Fruit fly (Drosophila melanogaster) whole organism, embryonic: Measurements from ENCODE around the gene CG7985.

Experiments used
- CG10431 ChIP-seq: fragments of 200-800 bp; sonication (Bioruptor generic); optimal IDR thresholded peaks from 3 replicates; lab custom pipeline; 2018; ENCODE audit warnings: missing biosample characterization, mild to moderate bottlenecking, missing genetic modification characterization
- CG10979 ChIP-seq: fragments of 200-800 bp; sonication (Bioruptor generic); optimal IDR thresholded peaks from 2 replicates; lab custom pipeline; 2018; ENCODE audit warnings: missing biosample characterization, mild to moderate bottlenecking, missing genetic modification characterization, moderate library complexity
- CG12942 ChIP-seq: fragments of 200-800 bp; sonication (Bioruptor generic); optimal IDR thresholded peaks from 3 replicates; lab custom pipeline; 2016; ENCODE audit warnings: missing biosample characterization, missing genetic modification characterization
- CG13296 ChIP-seq: fragments of 200-800 bp; sonication (Bioruptor generic); optimal IDR thresholded peaks from 3 replicates; lab custom pipeline; 2018; ENCODE audit warnings: missing biosample characterization, mild to moderate bottlenecking, missing genetic modification characterization
- CG14965 ChIP-seq: fragments of 200-800 bp; sonication (Bioruptor generic); optimal IDR thresholded peaks from 2 replicates; lab custom pipeline; 2016; ENCODE audit warnings: missing biosample characterization, missing genetic modification characterization, borderline replicate concordance
- CG15011 ChIP-seq: fragments of 200-800 bp; sonication (Bioruptor generic); optimal IDR thresholded peaks from 3 replicates; lab custom pipeline; 2018; ENCODE audit warnings: missing biosample characterization, mild to moderate bottlenecking, missing genetic modification characterization
- CG17186 ChIP-seq: fragments of 200-800 bp; sonication (Bioruptor generic); optimal IDR thresholded peaks from 3 replicates; lab custom pipeline; 2017; ENCODE audit warnings: missing biosample characterization, missing genetic modification reagents, missing genetic modification characterization
- CG17568 ChIP-seq: fragments of 200-800 bp; sonication (Bioruptor generic); optimal IDR thresholded peaks from 2 replicates; lab custom pipeline; 2018; ENCODE audit warnings: missing biosample characterization, mild to moderate bottlenecking, missing genetic modification characterization, moderate library complexity
- CG18011 ChIP-seq: fragments of 200-800 bp; sonication (Bioruptor generic); optimal IDR thresholded peaks from 2 replicates; lab custom pipeline; 2017; ENCODE audit warnings: missing biosample characterization, missing genetic modification characterization, mild to moderate bottlenecking, moderate library complexity, missing genotype
- CG18476 ChIP-seq: fragments of 200-800 bp; sonication (Bioruptor generic); optimal IDR thresholded peaks from 2 replicates; lab custom pipeline; 2016; ENCODE audit warnings: missing biosample characterization, mild to moderate bottlenecking, missing genetic modification characterization
- CG2129 ChIP-seq: fragments of 200-800 bp; sonication (Bioruptor generic); IDR thresholded peaks from 2 replicates; pipeline ENCODE4 v1.3.6; 2022; ENCODE audit warnings: missing biosample characterization, missing genetic modification characterization; ENCODE audit not compliant: partially characterized antibody
- CG31224 ChIP-seq: fragments of 200-800 bp; sonication (Bioruptor generic); IDR thresholded peaks from 2 replicates; pipeline ENCODE4 v1.3.6; 2022; ENCODE audit warnings: missing biosample characterization, missing genetic modification characterization
- CG31441 ChIP-seq: fragments of 200-800 bp; sonication (Bioruptor generic); IDR thresholded peaks from 2 replicates; pipeline ENCODE4 v1.3.6; 2022; ENCODE audit warnings: missing biosample characterization, missing genetic modification characterization
- CG32767 ChIP-seq: fragments of 200-800 bp; sonication (Bioruptor generic); IDR thresholded peaks from 2 replicates; pipeline ENCODE4 v1.3.6; 2022; ENCODE audit warnings: missing biosample characterization, missing genetic modification characterization
- CG3726 ChIP-seq: fragments of 200-800 bp; sonication (Bioruptor generic); IDR thresholded peaks from 3 replicates; pipeline ENCODE4, ENCODE4 v1.3.6; 2022; ENCODE audit warnings: missing biosample characterization, missing genetic modification characterization
- CG4404 ChIP-seq: fragments of 200-800 bp; sonication (Bioruptor generic); IDR thresholded peaks from 2 replicates; pipeline ENCODE4 v1.3.6; 2022; ENCODE audit warnings: missing biosample characterization, missing genetic modification characterization
- CG4730 ChIP-seq: fragments of 200-800 bp; sonication (Bioruptor generic); IDR thresholded peaks from 2 replicates; pipeline ENCODE4 v1.3.6; 2022; ENCODE audit warnings: missing biosample characterization, missing genetic modification characterization
- CG7372 ChIP-seq: fragments of 200-800 bp; sonication (Bioruptor generic); IDR thresholded peaks from 2 replicates; pipeline ENCODE4 v1.3.6; 2022; ENCODE audit warnings: missing biosample characterization, missing genetic modification characterization
- Dip3 ChIP-seq: fragments of 200-800 bp; sonication (Bioruptor generic); optimal IDR thresholded peaks from 3 replicates; lab custom pipeline; 2016; ENCODE audit warnings: missing biosample characterization, missing genetic modification characterization
- GATAe ChIP-seq: fragments of 200-800 bp; sonication (Bioruptor generic); conservative IDR thresholded peaks from 2 replicates; pipeline ENCODE4 v1.3.6; 2022; ENCODE audit warnings: missing biosample characterization, missing genetic modification characterization
- Lim3 ChIP-seq: fragments of 200-800 bp; sonication (Bioruptor generic); IDR thresholded peaks from 2 replicates; pipeline ENCODE4 v1.3.6; 2022; ENCODE audit warnings: missing biosample characterization, missing genetic modification characterization
- MBD-R2 ChIP-seq: fragments of 200-800 bp; sonication (Bioruptor generic); IDR thresholded peaks from 2 replicates; pipeline ENCODE4 v1.3.6; 2022; ENCODE audit warnings: missing biosample characterization, missing genetic modification characterization
- Med ChIP-seq: fragments of 200-800 bp; sonication (Bioruptor generic); peaks from one replicate; lab custom pipeline; 2016; ENCODE audit warnings: missing biosample characterization, missing genetic modification characterization, mild to moderate bottlenecking, inconsistent platforms, moderate library complexity
- Rfx ChIP-seq: fragments of 200-800 bp; sonication (Bioruptor generic); IDR thresholded peaks from 2 replicates; pipeline ENCODE4 v1.3.6; 2022; ENCODE audit warnings: missing biosample characterization, missing genetic modification characterization
- Usf ChIP-seq: fragments of 200-800 bp; sonication (Bioruptor generic); optimal IDR thresholded peaks from 2 replicates; lab custom pipeline; 2017; ENCODE audit warnings: missing genotype, missing biosample characterization, missing genetic modification characterization
- Vsx1 ChIP-seq: fragments of 200-800 bp; sonication (Bioruptor generic); optimal IDR thresholded peaks from 2 replicates; lab custom pipeline; 2017; ENCODE audit warnings: missing biosample characterization, mild to moderate bottlenecking, missing genetic modification characterization, missing genetic modification reagents
- az2 ChIP-seq: fragments of 200-800 bp; sonication (Bioruptor generic); optimal IDR thresholded peaks from 3 replicates; lab custom pipeline; 2016; ENCODE audit warnings: missing biosample characterization, missing genetic modification characterization
- chif ChIP-seq, 2 experiments: fragments of 200-800 bp; sonication (Bioruptor generic); optimal IDR thresholded peaks; 3 replicates each; lab custom pipeline; 2016; ENCODE audit warnings: missing biosample characterization in 2 of 2, missing genetic modification characterization in 2 of 2
- chn ChIP-seq: fragments of 200-800 bp; sonication (Bioruptor generic); optimal IDR thresholded peaks from 2 replicates; lab custom pipeline; 2016; ENCODE audit warnings: missing biosample characterization, missing genetic modification characterization
- da ChIP-seq: fragments of 200-800 bp; sonication (Bioruptor generic); optimal IDR thresholded peaks from 2 replicates; lab custom pipeline; 2016; ENCODE audit warnings: missing biosample characterization, missing genetic modification characterization
- emc ChIP-seq: fragments of 200-800 bp; sonication (Bioruptor generic); optimal IDR thresholded peaks from 2 replicates; lab custom pipeline; 2016; ENCODE audit warnings: missing biosample characterization, missing genetic modification characterization
- fd64A ChIP-seq: fragments of 200-800 bp; sonication (Bioruptor generic); optimal IDR thresholded peaks from 3 replicates; lab custom pipeline; 2018; ENCODE audit warnings: missing biosample characterization, mild to moderate bottlenecking, missing genetic modification characterization
- gsb ChIP-seq: fragments of 200-800 bp; sonication (Bioruptor generic); IDR thresholded peaks from 2 replicates; pipeline ENCODE4 v1.3.6; 2022; ENCODE audit warnings: missing biosample characterization, missing genetic modification characterization
- hb ChIP-seq: fragments of 200-800 bp; sonication (Bioruptor generic); IDR thresholded peaks from 3 replicates; pipeline ENCODE4 v1.3.6; 2022; ENCODE audit warnings: missing biosample characterization, missing genetic modification characterization; ENCODE audit not compliant: partially characterized antibody
- her ChIP-seq: fragments of 200-800 bp; sonication (Bioruptor generic); optimal IDR thresholded peaks from 2 replicates; lab custom pipeline; 2016; ENCODE audit warnings: missing biosample characterization, missing genetic modification characterization
- hth ChIP-seq: fragments of >200 bp; optimal IDR thresholded peaks from 2 replicates; lab custom pipeline; 2017; ENCODE audit warnings: inconsistent platforms
- jigr1 ChIP-seq: fragments of 200-800 bp; sonication (Bioruptor generic); IDR thresholded peaks from 3 replicates; pipeline ENCODE4 v1.3.6; 2022; ENCODE audit warnings: missing biosample characterization, missing genetic modification characterization
- lola ChIP-seq, 3 experiments: fragments of >200 bp in 2 of 3; fragments of 200-800 bp in 1 of 3; sonication (Bioruptor generic) in 1 of 3; optimal IDR thresholded peaks; 2 replicates each; lab custom pipeline; 2017 to 2019; ENCODE audit warnings: missing biosample characterization in 3 of 3, missing genetic modification characterization in 3 of 3, mild to moderate bottlenecking in 1 of 3, moderate library complexity in 1 of 3
- nerfin-2 ChIP-seq: fragments of 200-800 bp; sonication (Bioruptor generic); IDR thresholded peaks from 2 replicates; pipeline ENCODE4 v1.3.6; 2022; ENCODE audit warnings: missing biosample characterization, missing genetic modification characterization; ENCODE audit not compliant: partially characterized antibody
- p53 ChIP-seq: fragments of 200-800 bp; sonication (Bioruptor generic); optimal IDR thresholded peaks from 2 replicates; lab custom pipeline; 2016; ENCODE audit warnings: missing biosample characterization, missing genetic modification characterization
- ro ChIP-seq: fragments of 200-800 bp; sonication (Bioruptor generic); IDR thresholded peaks from 2 replicates; pipeline ENCODE4 v1.3.6; 2022; ENCODE audit warnings: missing biosample characterization, missing genetic modification characterization
- row ChIP-seq: fragments of 200-800 bp; sonication (Bioruptor generic); IDR thresholded peaks from 3 replicates; pipeline ENCODE4 v1.3.6; 2022; ENCODE audit warnings: missing biosample characterization, missing genetic modification characterization
- scrt ChIP-seq: fragments of 200-800 bp; sonication (Bioruptor generic); optimal IDR thresholded peaks from 2 replicates; lab custom pipeline; 2018; ENCODE audit warnings: missing biosample characterization, mild to moderate bottlenecking, missing genetic modification characterization, moderate library complexity
- seq ChIP-seq: fragments of 200-800 bp; sonication (Bioruptor generic); IDR thresholded peaks from 2 replicates; pipeline ENCODE4 v1.3.6; 2022; ENCODE audit warnings: missing biosample characterization, missing genetic modification characterization
- sima ChIP-seq: fragments of 200-800 bp; sonication (Bioruptor generic); optimal IDR thresholded peaks from 2 replicates; lab custom pipeline; 2016; ENCODE audit warnings: missing biosample characterization, missing genetic modification characterization
- stwl ChIP-seq: fragments of 200-800 bp; sonication (Bioruptor generic); optimal IDR thresholded peaks from 3 replicates; lab custom pipeline; 2018; ENCODE audit warnings: missing biosample characterization, mild to moderate bottlenecking, missing genetic modification characterization, moderate library complexity
- tap ChIP-seq: fragments of 200-800 bp; optimal IDR thresholded peaks from 3 replicates; lab custom pipeline; 2019; ENCODE audit warnings: missing biosample characterization, mild to moderate bottlenecking, missing genetic modification characterization, moderate library complexity
- tin ChIP-seq: fragments of 200-800 bp; sonication (Bioruptor generic); optimal IDR thresholded peaks from 3 replicates; lab custom pipeline; 2016; ENCODE audit warnings: missing biosample characterization, missing genetic modification characterization
- tna ChIP-seq: fragments of 200-800 bp; sonication (Bioruptor generic); IDR thresholded peaks from 2 replicates; pipeline ENCODE4 v1.3.6; 2022; ENCODE audit warnings: missing biosample characterization, missing genetic modification characterization; ENCODE audit not compliant: partially characterized antibody
- usp ChIP-seq: fragments of >200 bp; optimal IDR thresholded peaks from 2 replicates; lab custom pipeline; 2017; ENCODE audit warnings: missing biosample characterization, missing genetic modification characterization
- wdn ChIP-seq: fragments of 200-800 bp; sonication (Bioruptor generic); IDR thresholded peaks from 2 replicates; pipeline ENCODE4 v1.3.6; 2022; ENCODE audit warnings: missing biosample characterization, missing genetic modification characterization

Gene CG7985

dm6 chr3R:18185385-18185784, 14.3 kb upstream of the CG7985 start, which contains the start of the genes Arp5 and CG7208 (continued):
- TF ChIP-seq hb (GFP tag; lab: Robert Waterston, UW): no peak
- peak; percentile 35; the same call in 1 of the 2 replicates for TF ChIP-seq CG31224 (GFP tag; lab: Robert Waterston, UW)
- TF ChIP-seq MBD-R2 (GFP tag; lab: Robert Waterston, UW): peak; percentile 83
- no peak for TF ChIP-seq CG10431 (GFP tag; lab: Kevin White, UChicago)
- TF ChIP-seq CG32767 (GFP tag; lab: Robert Waterston, UW): 0 out of 2 replicates have a peak, but pooled peaks have one; percentile 21
- peak; percentile 88 for TF ChIP-seq Med (GFP tag; lab: Kevin White, UChicago)
- TF ChIP-seq CG10979 (tag; lab: Kevin White, UChicago): peak; percentile 53
- peak; percentile 39; the same call in 1 of the 2 replicates for TF ChIP-seq wdn (GFP tag; lab: Robert Waterston, UW)
- TF ChIP-seq chif (GFP tag; optimal IDR thresholded peaks at IDR 0.05; lab: Kevin White, UChicago): peak; percentile 40 to 61
- TF ChIP-seq CG14965: no peak
- TF ChIP-seq az2 (GFP tag; lab: Kevin White, UChicago): peak; percentile 66
- peak; percentile 81 for TF ChIP-seq Rfx (GFP tag; lab: Robert Waterston, UW)
- peak in 1 of 3 experiments; percentile 51 for TF ChIP-seq lola (GFP tag; optimal IDR thresholded peaks at IDR 0.05; lab: Kevin White, UChicago)
- TF ChIP-seq CG3726: no peak
- no peak for TF ChIP-seq CG2129 (GFP tag; lab: Robert Waterston, UW)
- no peak for TF ChIP-seq emc (GFP tag; lab: Kevin White, UChicago)
- no peak for TF ChIP-seq hth
- no peak for TF ChIP-seq nerfin-2
- peak; percentile 84 for TF ChIP-seq row
- no peak for TF ChIP-seq fd64A (GFP tag; lab: Kevin White, UChicago)
- peak; percentile 73 for TF ChIP-seq CG13296 (GFP tag; lab: Kevin White, UChicago)
- no peak for TF ChIP-seq Lim3 (GFP tag; lab: Robert Waterston, UW)
- no peak for TF ChIP-seq CG17186
- TF ChIP-seq Dip3: peak; percentile 70
- TF ChIP-seq gsb (GFP tag; lab: Robert Waterston, UW): 0 out of 2 replicates have a peak, but pooled peaks have one; percentile 8
- TF ChIP-seq stwl (tag; lab: Kevin White, UChicago): peak; percentile 95
- no peak for TF ChIP-seq CG17568 (GFP tag; lab: Kevin White, UChicago)
- peak; percentile 8 for TF ChIP-seq her (GFP tag; lab: Kevin White, UChicago)
- TF ChIP-seq jigr1 (GFP tag; lab: Robert Waterston, UW): no peak
- peak; percentile 63 for TF ChIP-seq CG18476 (GFP tag; lab: Kevin White, UChicago)
- no peak for TF ChIP-seq GATAe (GFP tag; lab: Robert Waterston, UW)
- peak; percentile 66 for TF ChIP-seq CG7372 (GFP tag; lab: Robert Waterston, UW)
- TF ChIP-seq tin: peak; percentile 71
- TF ChIP-seq CG4730: no peak
- TF ChIP-seq tna (GFP tag; lab: Robert Waterston, UW): no peak
- peak; percentile 73 for TF ChIP-seq CG31441 (GFP tag; lab: Robert Waterston, UW)
- peak; percentile 55 for TF ChIP-seq scrt (GFP tag; lab: Kevin White, UChicago)
- TF ChIP-seq seq (GFP tag; lab: Robert Waterston, UW): no peak; the same call in 1 of the 2 replicates
- peak; percentile 48; the same call in 1 of the 2 replicates for TF ChIP-seq CG4404 (GFP tag; lab: Robert Waterston, UW)
- TF ChIP-seq tap (tag; lab: Kevin White, UChicago): peak; percentile 53
- peak; percentile 19; the same call in 1 of the 2 replicates for TF ChIP-seq ro
- TF ChIP-seq p53: no peak
- TF ChIP-seq CG18011 (GFP tag; lab: Kevin White, UChicago): peak; percentile 54
- no peak for TF ChIP-seq da (GFP tag; lab: Kevin White, UChicago)
- no peak for TF ChIP-seq usp (GFP tag; lab: Kevin White, UChicago)
- peak; percentile 69 for TF ChIP-seq CG12942 (GFP tag; lab: Kevin White, UChicago)
- TF ChIP-seq CG15011: no peak
- TF ChIP-seq sima (GFP tag; lab: Kevin White, UChicago): no peak
- TF ChIP-seq Vsx1: no peak
- TF ChIP-seq chn (GFP tag; lab: Kevin White, UChicago): peak; percentile 56
- TF ChIP-seq Usf: peak; percentile 1
